Worm (Caenorhabditis elegans) whole organism, L1 larva: ENCODE measurements around the gene lite-1.

Experiments used
- Y116A8C.19 ChIP-seq: sonication (generic microtip); optimal IDR thresholded peaks from 2 replicates; lab custom pipeline; 2016; ENCODE audit warnings: missing compliant biosample characterization, missing genetic modification characterization, borderline replicate concordance
- alr-1 ChIP-seq: fragments of 200-800 bp; sonication (Bioruptor generic); optimal IDR thresholded peaks from 2 replicates; lab custom pipeline; 2018; ENCODE audit warnings: borderline replicate concordance, mild to moderate bottlenecking, missing genetic modification characterization, missing compliant biosample characterization
- blmp-1 ChIP-seq: fragments of 150-350 bp; optimal IDR thresholded peaks from 2 replicates; lab custom pipeline; 2014; ENCODE audit warnings: missing biosample characterization, missing genetic modification characterization
- ceh-63 ChIP-seq: fragments of 200-800 bp; sonication (Bioruptor generic); optimal IDR thresholded peaks from 2 replicates; lab custom pipeline; 2018; ENCODE audit warnings: mild to moderate bottlenecking, missing genetic modification characterization, missing compliant biosample characterization
- ceh-82 ChIP-seq, 3 experiments: fragments of 150-350 bp in 1 of 3; sonication (generic microtip) in 2 of 3; optimal IDR thresholded peaks; 2 replicates each; lab custom pipeline; 2014 to 2017; ENCODE audit warnings: missing biosample characterization in 3 of 3, missing genetic modification characterization in 3 of 3
- ceh-90 ChIP-seq: sonication (generic microtip); optimal IDR thresholded peaks from 2 replicates; lab custom pipeline; 2016; ENCODE audit warnings: missing genetic modification characterization, missing compliant biosample characterization
- dsc-1 ChIP-seq: sonication (generic microtip); optimal IDR thresholded peaks from 2 replicates; lab custom pipeline; 2016; ENCODE audit warnings: mild to moderate bottlenecking, missing genetic modification characterization, missing compliant biosample characterization
- efl-1 ChIP-seq, 4 experiments: fragments of 150-350 bp; optimal IDR thresholded peaks in 3 of 4; peaks in 1 of 4; 1 replicate in 1 of 4; 2 replicates in 3 of 4; lab custom pipeline; 2014; ENCODE audit warnings: missing biosample characterization in 2 of 4, missing genetic modification characterization in 2 of 4, missing genetic modification reagents in 2 of 4
- egl-13 ChIP-seq: sonication (generic microtip); optimal IDR thresholded peaks from 2 replicates; lab custom pipeline; 2016; ENCODE audit warnings: missing genotype, missing genetic modification reagents, missing genetic modification characterization, missing compliant biosample characterization
- egl-27 ChIP-seq, 2 experiments: fragments of 150-350 bp in 1 of 2; sonication (generic microtip); optimal IDR thresholded peaks; 3 replicates each; lab custom pipeline; 2017 to 2018; ENCODE audit warnings: missing biosample characterization in 2 of 2, missing genetic modification characterization in 2 of 2, missing genetic modification reagents in 2 of 2
- ets-5 ChIP-seq: fragments of 200-800 bp; sonication (Bioruptor generic); IDR thresholded peaks from 2 replicates; pipeline ENCODE4 v1.3.6; 2022; ENCODE audit warnings: missing genetic modification characterization, missing compliant biosample characterization
- fkh-10 ChIP-seq: sonication (generic microtip); optimal IDR thresholded peaks from 2 replicates; lab custom pipeline; 2017; ENCODE audit warnings: missing biosample characterization, missing genetic modification reagents, missing genetic modification characterization
- fkh-4 ChIP-seq: sonication (generic microtip); optimal IDR thresholded peaks from 2 replicates; lab custom pipeline; 2016; ENCODE audit warnings: missing compliant biosample characterization, missing genetic modification characterization, borderline replicate concordance
- fkh-8 ChIP-seq: sonication (generic microtip); optimal IDR thresholded peaks from 2 replicates; lab custom pipeline; 2016; ENCODE audit warnings: mild to moderate bottlenecking, missing genetic modification characterization, missing compliant biosample characterization
- grh-1 ChIP-seq: fragments of 200-800 bp; sonication (Bioruptor generic); IDR thresholded peaks from 2 replicates; pipeline ENCODE4 v1.3.6; 2022; ENCODE audit warnings: missing genetic modification reagents, missing genetic modification characterization, missing compliant biosample characterization
- hlh-4 ChIP-seq: sonication (generic microtip); optimal IDR thresholded peaks from 2 replicates; lab custom pipeline; 2016; ENCODE audit warnings: mild to moderate bottlenecking, missing genetic modification characterization, missing compliant biosample characterization
- irx-1 ChIP-seq: sonication (generic microtip); optimal IDR thresholded peaks from 2 replicates; lab custom pipeline; 2016; ENCODE audit warnings: missing genetic modification characterization, missing compliant biosample characterization
- isw-1 ChIP-seq: fragments of 200-800 bp; sonication (Bioruptor generic); IDR thresholded peaks from 2 replicates; pipeline ENCODE4 v1.3.6; 2022; ENCODE audit warnings: missing genetic modification characterization, missing compliant biosample characterization
- jun-1 ChIP-seq: fragments of 150-350 bp; optimal IDR thresholded peaks from 2 replicates; lab custom pipeline; 2014; ENCODE audit warnings: missing biosample characterization, missing genetic modification reagents, missing genetic modification characterization
- lin-14 ChIP-seq: fragments of 200-800 bp; sonication (Bioruptor generic); optimal IDR thresholded peaks from 2 replicates; lab custom pipeline; 2018; ENCODE audit warnings: mild to moderate bottlenecking, missing genetic modification characterization, moderate library complexity, missing compliant biosample characterization
- lin-15B ChIP-seq: fragments of 150-350 bp; sonication (generic microtip); optimal IDR thresholded peaks from 3 replicates; lab custom pipeline; 2014; ENCODE audit warnings: missing biosample characterization, missing genetic modification characterization
- lin-35 ChIP-seq, 2 experiments: fragments of 150-350 bp; optimal IDR thresholded peaks; 2 replicates each; lab custom pipeline; 2014; ENCODE audit warnings: missing biosample characterization in 2 of 2, missing genetic modification characterization in 2 of 2, missing genetic modification reagents in 2 of 2
- lin-39 ChIP-seq: fragments of 150-350 bp; optimal IDR thresholded peaks from 2 replicates; lab custom pipeline; 2014; ENCODE audit warnings: missing biosample characterization, missing genetic modification reagents, missing genetic modification characterization
- lir-3 ChIP-seq: sonication (generic microtip); optimal IDR thresholded peaks from 2 replicates; lab custom pipeline; 2016; ENCODE audit warnings: mild to moderate bottlenecking, missing genetic modification characterization, moderate library complexity, missing compliant biosample characterization; ENCODE audit not compliant: poor library complexity
- lsy-2 ChIP-seq, 2 experiments: fragments of 150-350 bp; optimal IDR thresholded peaks; 2 replicates each; lab custom pipeline; 2014; ENCODE audit warnings: missing biosample characterization in 2 of 2, missing genetic modification characterization in 2 of 2
- mdl-1 ChIP-seq, 2 experiments: fragments of 150-350 bp; optimal IDR thresholded peaks; 2 replicates each; lab custom pipeline; 2014 to 2017; ENCODE audit warnings: missing biosample characterization in 2 of 2, missing genetic modification characterization in 2 of 2, inconsistent platforms in 1 of 2
- mep-1 ChIP-seq: fragments of 150-350 bp; optimal IDR thresholded peaks from 2 replicates; lab custom pipeline; 2014; ENCODE audit warnings: missing biosample characterization, missing genetic modification characterization
- nhr-19 ChIP-seq: fragments of 200-800 bp; sonication (Bioruptor generic); conservative IDR thresholded peaks from 2 replicates; pipeline ENCODE4 v1.3.6; 2022; ENCODE audit warnings: missing genetic modification characterization, missing compliant biosample characterization
- nhr-20 ChIP-seq: sonication (generic microtip); optimal IDR thresholded peaks from 2 replicates; lab custom pipeline; 2016; ENCODE audit warnings: mild to moderate bottlenecking, missing genetic modification characterization, missing compliant biosample characterization
- nhr-28 ChIP-seq: fragments of 150-350 bp; optimal IDR thresholded peaks from 2 replicates; lab custom pipeline; 2014; ENCODE audit warnings: missing biosample characterization, missing genetic modification characterization
- nhr-71 ChIP-seq: sonication (generic microtip); optimal IDR thresholded peaks from 2 replicates; lab custom pipeline; 2016; ENCODE audit warnings: mild to moderate bottlenecking, missing genetic modification characterization, moderate library complexity, missing compliant biosample characterization
- nhr-85 ChIP-seq: sonication (generic microtip); peaks from one replicate; lab custom pipeline; 2016; ENCODE audit warnings: missing genetic modification characterization, inconsistent platforms, missing compliant biosample characterization
- pax-3 ChIP-seq: fragments of 200-800 bp; sonication (Bioruptor generic); optimal IDR thresholded peaks from 2 replicates; lab custom pipeline; 2018; ENCODE audit warnings: mild to moderate bottlenecking, missing genetic modification characterization, moderate library complexity, missing compliant biosample characterization
- rnt-1 ChIP-seq: sonication (generic microtip); optimal IDR thresholded peaks from 2 replicates; lab custom pipeline; 2016; ENCODE audit warnings: mild to moderate bottlenecking, missing genetic modification characterization, moderate library complexity, missing compliant biosample characterization
- skn-1 ChIP-seq: fragments of 150-350 bp; optimal IDR thresholded peaks from 2 replicates; lab custom pipeline; 2014; ENCODE audit warnings: missing biosample characterization, missing genetic modification characterization
- snu-23 ChIP-seq: sonication (generic microtip); optimal IDR thresholded peaks from 2 replicates; lab custom pipeline; 2016; ENCODE audit warnings: missing genetic modification characterization, missing compliant biosample characterization
- sox-4 ChIP-seq: sonication (generic microtip); optimal IDR thresholded peaks from 2 replicates; lab custom pipeline; 2016; ENCODE audit warnings: missing genetic modification characterization, missing compliant biosample characterization
- sptf-1 ChIP-seq: fragments of 150-350 bp; optimal IDR thresholded peaks from 2 replicates; lab custom pipeline; 2014; ENCODE audit warnings: missing biosample characterization, missing genetic modification characterization
- swsn-7 ChIP-seq: sonication (generic microtip); optimal IDR thresholded peaks from 2 replicates; lab custom pipeline; 2016; ENCODE audit warnings: missing genetic modification characterization, missing compliant biosample characterization
- tbx-2 ChIP-seq: sonication (generic microtip); optimal IDR thresholded peaks from 2 replicates; lab custom pipeline; 2016; ENCODE audit warnings: missing genetic modification characterization, missing compliant biosample characterization
- unc-130 ChIP-seq: fragments of 150-350 bp; optimal IDR thresholded peaks from 2 replicates; lab custom pipeline; 2017; ENCODE audit warnings: missing biosample characterization, missing genetic modification characterization, inconsistent platforms
- unc-30 ChIP-seq: sonication (generic microtip); optimal IDR thresholded peaks from 2 replicates; lab custom pipeline; 2017; ENCODE audit warnings: missing biosample characterization, missing genetic modification characterization
- unc-62 ChIP-seq: fragments of 150-350 bp; optimal IDR thresholded peaks from 2 replicates; lab custom pipeline; 2014; ENCODE audit warnings: missing biosample characterization, missing genetic modification reagents, missing genetic modification characterization
- unc-86 ChIP-seq: sonication (generic microtip); optimal IDR thresholded peaks from 2 replicates; lab custom pipeline; 2016; ENCODE audit warnings: missing genetic modification characterization, missing compliant biosample characterization
- zag-1 ChIP-seq: fragments of 150-350 bp; optimal IDR thresholded peaks from 2 replicates; lab custom pipeline; 2014; ENCODE audit warnings: missing biosample characterization, missing genetic modification characterization
- zip-4 ChIP-seq: fragments of 200-800 bp; sonication (Bioruptor generic); optimal IDR thresholded peaks from 2 replicates; lab custom pipeline; 2018; ENCODE audit warnings: mild to moderate bottlenecking, missing genetic modification characterization, moderate library complexity, missing compliant biosample characterization
- ztf-4 ChIP-seq: fragments of 150-350 bp; optimal IDR thresholded peaks from 2 replicates; lab custom pipeline; 2014; ENCODE audit warnings: missing biosample characterization, missing genetic modification characterization

lite-1 gene

ce11 chrX:6204696-6205232, 25.8 kb downstream of the lite-1 start, which contains the start of gene bca-1 (continued):
- TF ChIP-seq pax-3 (tag; lab: Kevin White, UChicago) (no peak), ets-5 (no peak), nhr-20 (peak; percentile 88), skn-1 (tag; lab: Kevin White, UChicago) (no peak), blmp-1 (tag; lab: Kevin White, UChicago) (peak; percentile 83)

DNA sequence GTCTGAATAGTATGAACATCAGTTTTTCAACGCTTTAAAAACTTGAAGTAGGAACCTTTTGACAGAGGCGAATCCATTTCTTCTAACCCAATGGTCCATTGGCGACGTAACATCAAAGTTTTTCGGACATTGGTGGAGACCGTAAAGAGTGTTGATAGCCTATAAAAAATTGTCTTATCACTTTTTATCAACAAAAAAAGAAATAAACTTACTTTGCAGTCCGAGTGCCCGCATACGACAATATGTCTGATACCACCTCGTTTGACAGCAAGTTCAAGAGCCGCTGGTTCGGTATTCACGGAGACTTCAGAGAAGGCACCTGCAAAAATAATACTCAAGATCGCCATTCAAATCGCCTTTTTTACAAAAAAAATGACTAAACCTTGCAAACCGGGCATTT, 27.3 kb downstream of the lite-1 start:
- TF ChIP-seq tbx-2 (tag; lab: Kevin White, UChicago), result no peak

DNA sequence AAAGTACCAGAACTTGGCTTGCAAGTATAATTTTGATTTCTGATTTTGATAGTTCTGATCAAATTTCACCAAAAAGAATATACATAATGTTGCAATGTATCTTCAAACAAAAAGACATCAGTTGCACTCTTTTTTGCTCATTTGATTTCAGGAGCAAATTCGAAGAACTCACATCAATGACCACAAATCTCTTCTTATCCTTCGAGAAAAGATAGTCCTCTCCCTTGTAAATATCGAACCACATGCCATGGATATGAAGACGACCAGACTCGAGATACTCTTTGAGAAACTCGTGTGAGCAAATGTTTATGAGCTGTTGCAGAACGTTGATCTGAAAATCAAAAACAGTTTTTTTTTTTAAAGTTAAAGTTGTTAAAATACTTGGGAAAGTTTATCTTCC, 27.8 kb downstream of the lite-1 start:
- TF ChIP-seq fkh-4 (tag; lab: Kevin White, UChicago) (no peak), irx-1 (tag; lab: Kevin White, UChicago) (no peak), nhr-71 (tag; lab: Kevin White, UChicago) (peak; percentile 75), ztf-4 (tag; lab: Kevin White, UChicago) (peak; percentile 25), ceh-90 (tag; lab: Kevin White, UChicago) (no peak), tbx-2 (tag; lab: Kevin White, UChicago) (no peak), ceh-82 (tag; optimal IDR thresholded peaks at IDR 0.05; lab: Kevin White, UChicago) (no peak), skn-1 (tag; lab: Kevin White, UChicago) (no peak), swsn-7 (peak; percentile 13), nhr-85 (tag; lab: Kevin White, UChicago) (no peak), nhr-19 (GFP tag; lab: Robert Waterston, UW) (peak; percentile 55), lin-15B (tag; lab: Kevin White, UChicago) (no peak), nhr-20 (peak; percentile 11), isw-1 (GFP tag; lab: Robert Waterston, UW) (no peak), lin-39 (tag; lab: Kevin White, UChicago) (no peak), egl-13 (tag; lab: Kevin White, UChicago) (no peak), nhr-28 (no peak), lin-35 (GFP tag; optimal IDR thresholded peaks at IDR 0.05; lab: Kevin White, UChicago) (no peak), unc-130 (no peak), zip-4 (GFP tag; lab: Kevin White, UChicago) (no peak), grh-1 (GFP tag; lab: Robert Waterston, UW) (no peak), zag-1 (tag; lab: Kevin White, UChicago) (no peak), unc-30 (tag; lab: Kevin White, UChicago) (no peak), efl-1 (optimal IDR thresholded peaks at IDR 0.05; lab: Kevin White, UChicago) (no peak), efl-1 (GFP tag; optimal IDR thresholded peaks at IDR 0.05 in 1 of 2; lab: Kevin White, UChicago) (no peak), egl-27 (tag; optimal IDR thresholded peaks at IDR 0.05; lab: Kevin White, UChicago) (no peak), rnt-1 (tag; lab: Kevin White, UChicago) (peak; percentile 56), hlh-4 (no peak), alr-1 (tag; lab: Kevin White, UChicago) (no peak), lsy-2 (tag; optimal IDR thresholded peaks at IDR 0.05; lab: Kevin White, UChicago) (peak in 1 of 2 experiments; percentile 29), unc-62 (GFP tag; lab: Kevin White, UChicago) (no peak), jun-1 (no peak), Y116A8C.19 (tag; lab: Kevin White, UChicago) (no peak), unc-86 (tag; lab: Kevin White, UChicago) (no peak), mdl-1 (tag; optimal IDR thresholded peaks at IDR 0.05; lab: Kevin White, UChicago) (no peak), snu-23 (peak; percentile 49), sptf-1 (tag; lab: Kevin White, UChicago) (no peak), ceh-63 (GFP tag; lab: Kevin White, UChicago) (no peak), fkh-8 (tag; lab: Kevin White, UChicago) (no peak), dsc-1 (no peak), lin-14 (GFP tag; lab: Kevin White, UChicago) (peak; percentile 28), lir-3 (tag; lab: Kevin White, UChicago) (no peak), sox-4 (no peak), mep-1 (tag; lab: Kevin White, UChicago) (peak; percentile 0), fkh-10 (GFP tag; lab: Kevin White, UChicago) (no peak)
